4 fruit fly cellular contexts compared by ENCODE assay signal in genomic region chr3R:4243096-4243940, dm6.
TF ChIP-seq lines count a peak whose summit lies in the region.

CG34305 (minus strand) TSS chr3R:4243146.

- TF ChIP-seq CTCF in whole organism, embryonic (GFP tag; optimal IDR thresholded peaks at IDR 0.05; lab: Kevin White, UChicago) = no peak

TF ChIP-seq in whole organism, embryonic, 481 proteins besides CTCF, POLR2A, EP300 and RAD21 (continues in another document):
- TF ChIP-seq CG10209 (GFP tag; optimal IDR thresholded peaks at IDR 0.05; lab: Kevin White, UChicago) (no peak), Doc3 (GFP tag; IDR thresholded peaks at IDR 0.05; lab: Robert Waterston, UW; ENCODE audit: partially characterized antibody) (no peak), CG10462 (GFP tag; optimal IDR thresholded peaks at IDR 0.05; lab: Kevin White, UChicago) (no peak), Hmr (GFP tag; optimal IDR thresholded peaks at IDR 0.05; lab: Kevin White, UChicago) (peak; percentile 25), Chrac-16 (GFP tag; optimal IDR thresholded peaks at IDR 0.05; lab: Kevin White, UChicago) (no peak), unpg (GFP tag; optimal IDR thresholded peaks at IDR 0.05; lab: Kevin White, UChicago) (peak; percentile 20), cg (GFP tag; optimal IDR thresholded peaks at IDR 0.05; lab: Kevin White, UChicago) (no peak), Max (GFP tag; optimal IDR thresholded peaks at IDR 0.05; lab: Kevin White, UChicago) (no peak), knrl (GFP tag; IDR thresholded peaks at IDR 0.05; lab: Robert Waterston, UW; ENCODE audit: partially characterized antibody) (no peak), CG15601 (tag; optimal IDR thresholded peaks at IDR 0.05; lab: Kevin White, UChicago) (no peak), Tbp (GFP tag; optimal IDR thresholded peaks at IDR 0.05; lab: Kevin White, UChicago) (no peak), hth (optimal IDR thresholded peaks at IDR 0.05; lab: Kevin White, UChicago) (no peak), fd3F (GFP tag; optimal IDR thresholded peaks at IDR 0.05; lab: Kevin White, UChicago) (peak; percentile 37), onecut (GFP tag; IDR thresholded peaks at IDR 0.05; lab: Robert Waterston, UW) (peak; percentile 89), CG31441 (GFP tag; IDR thresholded peaks at IDR 0.05; lab: Robert Waterston, UW) (no peak; the same call in 1 of the 2 replicates), NFAT (GFP tag; IDR thresholded peaks at IDR 0.05; lab: Robert Waterston, UW) (peak; percentile 39; the same call in 1 of the 2 replicates), CG11695 (GFP tag; IDR thresholded peaks at IDR 0.05; lab: Robert Waterston, UW) (peak; percentile 40; the same call in 1 of the 3 replicates), Meics (GFP tag; optimal IDR thresholded peaks at IDR 0.05; lab: Kevin White, UChicago) (peak; percentile 45), Ada2b (GFP tag; IDR thresholded peaks at IDR 0.05; lab: Robert Waterston, UW) (peak; percentile 29; the same call in 1 of the 2 replicates), PHDP (tag; optimal IDR thresholded peaks at IDR 0.05; lab: Kevin White, UChicago) (peak; percentile 22), CG2678 (tag; optimal IDR thresholded peaks at IDR 0.05; lab: Kevin White, UChicago) (peak; percentile 53), CG30403 (GFP tag; optimal IDR thresholded peaks at IDR 0.05; lab: Kevin White, UChicago) (peak; percentile 9)

TF ChIP-seq in whole organism, prepupa, 60 proteins besides CTCF, POLR2A, EP300 and RAD21 (continues in another document):
- TF ChIP-seq CG3919 (GFP tag; optimal IDR thresholded peaks at IDR 0.05; lab: Kevin White, UChicago) = peak; percentile 11
- TF ChIP-seq CG8319 (GFP tag; optimal IDR thresholded peaks at IDR 0.05; lab: Kevin White, UChicago) = peak; percentile 25
- TF ChIP-seq CG11902 (GFP tag; optimal IDR thresholded peaks at IDR 0.05; lab: Kevin White, UChicago) = peak; percentile 9
- no peak for TF ChIP-seq Hr4 (GFP tag; optimal IDR thresholded peaks at IDR 0.05; lab: Kevin White, UChicago)
- TF ChIP-seq Eip93F (GFP tag; optimal IDR thresholded peaks at IDR 0.05; lab: Kevin White, UChicago) = no peak
- no peak for TF ChIP-seq CG6808 (GFP tag; optimal IDR thresholded peaks at IDR 0.05; lab: Kevin White, UChicago)
- TF ChIP-seq esn (GFP tag; optimal IDR thresholded peaks at IDR 0.05; lab: Kevin White, UChicago) = peak; percentile 65
- TF ChIP-seq CG6854 (GFP tag; optimal IDR thresholded peaks at IDR 0.05; lab: Kevin White, UChicago) = no peak
- TF ChIP-seq Gug (GFP tag; IDR thresholded peaks at IDR 0.05; lab: Robert Waterston, UW) = no peak
- peak; percentile 38 for TF ChIP-seq CG34406 (GFP tag; optimal IDR thresholded peaks at IDR 0.05; lab: Kevin White, UChicago)
- peak; percentile 58 for TF ChIP-seq topi (GFP tag; optimal IDR thresholded peaks at IDR 0.05; lab: Kevin White, UChicago)
- peak; percentile 35 for TF ChIP-seq CG6792 (GFP tag; optimal IDR thresholded peaks at IDR 0.05; lab: Kevin White, UChicago)
- peak; percentile 37 for TF ChIP-seq cyc (GFP tag; optimal IDR thresholded peaks at IDR 0.05; lab: Kevin White, UChicago)
- TF ChIP-seq CG11762 (GFP tag; optimal IDR thresholded peaks at IDR 0.05; lab: Kevin White, UChicago; ENCODE audit: insufficient read depth) = peak; percentile 4
- TF ChIP-seq CG16779 (tag; optimal IDR thresholded peaks at IDR 0.05; lab: Kevin White, UChicago) = no peak
- peak; percentile 54 for TF ChIP-seq pdm3 (GFP tag; optimal IDR thresholded peaks at IDR 0.05; lab: Kevin White, UChicago)
- no peak for TF ChIP-seq fkh (GFP tag; optimal IDR thresholded peaks at IDR 0.05; lab: Kevin White, UChicago)
- peak; percentile 42 for TF ChIP-seq OdsH (GFP tag; optimal IDR thresholded peaks at IDR 0.05; lab: Kevin White, UChicago)
- peak; percentile 38 for TF ChIP-seq lz (GFP tag; optimal IDR thresholded peaks at IDR 0.05; lab: Kevin White, UChicago)
- peak; percentile 32 for TF ChIP-seq CG10669 (GFP tag; optimal IDR thresholded peaks at IDR 0.05; lab: Kevin White, UChicago)
- peak; percentile 15 for TF ChIP-seq achi (GFP tag; optimal IDR thresholded peaks at IDR 0.05; lab: Kevin White, UChicago)
- peak; percentile 84 for TF ChIP-seq Eip78C (GFP tag; lab: Kevin White, UChicago)
- TF ChIP-seq Smox (GFP tag; optimal IDR thresholded peaks at IDR 0.05; lab: Kevin White, UChicago) = peak; percentile 39
- TF ChIP-seq acj6 (GFP tag; optimal IDR thresholded peaks at IDR 0.05; lab: Kevin White, UChicago) = peak; percentile 19

TF ChIP-seq in whole organism, pupa, 21 proteins besides CTCF, POLR2A, EP300 and RAD21:
- TF ChIP-seq CG8159 (tag; optimal IDR thresholded peaks at IDR 0.05; lab: Kevin White, UChicago) = peak; percentile 49
- TF ChIP-seq Pif1A (GFP tag; optimal IDR thresholded peaks at IDR 0.05; lab: Kevin White, UChicago) = peak; percentile 7
- no peak for TF ChIP-seq EcR (GFP tag; optimal IDR thresholded peaks at IDR 0.05; lab: Kevin White, UChicago)
- TF ChIP-seq CG34367 (tag; optimal IDR thresholded peaks at IDR 0.05; lab: Kevin White, UChicago) = no peak
- no peak for TF ChIP-seq CG10348 (GFP tag; IDR thresholded peaks at IDR 0.05; lab: Robert Waterston, UW)
- TF ChIP-seq CG32121 (GFP tag; IDR thresholded peaks at IDR 0.05; lab: Robert Waterston, UW) = no peak
- no peak for TF ChIP-seq CG9948 (tag; optimal IDR thresholded peaks at IDR 0.05; lab: Kevin White, UChicago)

TF ChIP-seq in whole organism, wandering third instar larva, 38 proteins besides CTCF, POLR2A, EP300 and RAD21:
- TF ChIP-seq dmrt93B (GFP tag; optimal IDR thresholded peaks at IDR 0.05; lab: Kevin White, UChicago) (no peak), CG9705 (GFP tag; optimal IDR thresholded peaks at IDR 0.05; lab: Kevin White, UChicago) (peak; percentile 38), br (GFP tag; optimal IDR thresholded peaks at IDR 0.05; lab: Kevin White, UChicago) (peak; percentile 2), Hnf4 (GFP tag; optimal IDR thresholded peaks at IDR 0.05; lab: Kevin White, UChicago) (peak; percentile 27), psq (GFP tag; optimal IDR thresholded peaks at IDR 0.05; lab: Kevin White, UChicago) (peak; percentile 17), brk (GFP tag; optimal IDR thresholded peaks at IDR 0.05; lab: Kevin White, UChicago) (peak; percentile 37), Hr78 (GFP tag; optimal IDR thresholded peaks at IDR 0.05; lab: Kevin White, UChicago) (no peak), Dfd (GFP tag; optimal IDR thresholded peaks at IDR 0.05; lab: Kevin White, UChicago) (peak; percentile 47), fru (GFP tag; optimal IDR thresholded peaks at IDR 0.05; lab: Kevin White, UChicago) (peak; percentile 36), sv (GFP tag; optimal IDR thresholded peaks at IDR 0.05; lab: Kevin White, UChicago) (no peak), Jra (GFP tag; optimal IDR thresholded peaks at IDR 0.05; lab: Kevin White, UChicago) (peak; percentile 41), CG32264 (GFP tag; optimal IDR thresholded peaks at IDR 0.05; lab: Kevin White, UChicago) (no peak), foxo (GFP tag; optimal IDR thresholded peaks at IDR 0.05; lab: Kevin White, UChicago) (peak in 1 of 2 experiments; percentile 53), Sp1 (GFP tag; optimal IDR thresholded peaks at IDR 0.05; lab: Kevin White, UChicago) (peak; percentile 69), sage (GFP tag; optimal IDR thresholded peaks at IDR 0.05; lab: Kevin White, UChicago) (no peak), h (GFP tag; optimal IDR thresholded peaks at IDR 0.05; lab: Kevin White, UChicago) (peak; percentile 61), tai (GFP tag; optimal IDR thresholded peaks at IDR 0.05; lab: Kevin White, UChicago) (no peak), Hr83 (GFP tag; optimal IDR thresholded peaks at IDR 0.05; lab: Kevin White, UChicago; ENCODE audit: poor library complexity, severe bottlenecking) (no peak), lola (GFP tag; optimal IDR thresholded peaks at IDR 0.05; lab: Kevin White, UChicago) (no peak), Vsx2 (GFP tag; optimal IDR thresholded peaks at IDR 0.05; lab: Kevin White, UChicago; ENCODE audit: partially characterized antibody) (no peak), dsf (GFP tag; optimal IDR thresholded peaks at IDR 0.05; lab: Kevin White, UChicago; ENCODE audit: borderline replicate concordance) (no peak), pan (optimal IDR thresholded peaks at IDR 0.05; lab: Kevin White, UChicago) (no peak), HLH106 (tag; optimal IDR thresholded peaks at IDR 0.05; lab: Kevin White, UChicago) (peak; percentile 67), Dif (GFP tag; optimal IDR thresholded peaks at IDR 0.05; lab: Kevin White, UChicago; ENCODE audit: partially characterized antibody) (no peak), OdsH (GFP tag; optimal IDR thresholded peaks at IDR 0.05; lab: Kevin White, UChicago) (peak; percentile 40), rgr (GFP tag; optimal IDR thresholded peaks at IDR 0.05; lab: Kevin White, UChicago) (peak; percentile 48), ey (GFP tag; optimal IDR thresholded peaks at IDR 0.05; lab: Kevin White, UChicago) (peak; percentile 26), Rel (GFP tag; optimal IDR thresholded peaks at IDR 0.05; lab: Kevin White, UChicago) (no peak), Rel (tag; optimal IDR thresholded peaks at IDR 0.05; lab: Kevin White, UChicago) (no peak)

Comparison
In these comparisons a context has a peak if more than half of its experiments do, and no peak if none do; other contexts are left out.
1. Of the 7 proteins assayed by ChIP-seq in both whole organism, embryonic and whole organism, prepupa: peak only in whole organism, embryonic: none; only in whole organism, prepupa: Hr39; in both: Sox102F; in neither: 5.